Fruit fly (Drosophila melanogaster): Measurements from ENCODE around the gene loaf.

The loaf gene

DNA sequence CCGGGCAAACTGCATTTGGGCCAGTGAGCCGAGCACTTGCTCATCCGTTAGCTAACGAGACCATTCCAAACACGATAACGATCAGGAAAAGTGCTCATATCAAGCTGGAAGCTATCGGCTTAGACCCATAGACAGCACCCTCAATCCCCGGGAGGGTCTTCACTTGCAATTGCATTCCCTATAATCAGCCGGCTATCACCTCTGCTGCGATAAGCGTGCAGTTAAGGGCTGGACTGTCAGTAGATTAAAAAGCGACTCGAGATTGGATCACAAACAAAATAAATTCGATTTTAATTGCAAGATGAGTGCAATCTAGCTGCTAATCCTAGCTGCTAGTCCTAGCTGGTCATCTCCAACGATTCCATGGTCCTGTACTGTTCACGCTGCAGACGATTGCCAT, 7.8 kb upstream of the loaf start:
- TF ChIP-seq Hr39 (GFP tag; optimal IDR thresholded peaks at IDR 0.05) = no peak
- TF ChIP-seq svp (GFP tag) = peak; percentile 77

DNA sequence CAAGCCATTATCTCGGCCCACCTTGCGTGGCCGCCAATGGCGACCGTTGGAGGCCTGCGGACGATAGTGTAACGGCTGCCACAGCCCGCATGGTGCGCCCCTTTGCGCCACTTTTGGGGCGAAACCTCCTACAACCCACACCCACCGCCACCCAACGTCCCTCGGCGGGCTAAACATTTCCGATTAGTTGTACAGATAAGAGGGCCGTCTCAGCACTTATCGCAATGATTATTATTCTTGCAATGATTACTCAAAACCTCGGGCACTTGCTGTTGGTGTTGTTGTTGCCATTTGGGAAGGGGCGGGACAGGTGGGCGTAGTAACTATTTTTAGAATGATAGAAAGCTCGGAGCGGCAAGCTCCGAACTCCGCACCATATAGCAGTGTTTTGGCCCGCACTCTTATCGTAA, 6.6 kb upstream of the loaf start:
- TF ChIP-seq Smox (GFP tag; optimal IDR thresholded peaks at IDR 0.05) (no peak), vri (GFP tag; optimal IDR thresholded peaks at IDR 0.05) (peak; percentile 77)

DNA sequence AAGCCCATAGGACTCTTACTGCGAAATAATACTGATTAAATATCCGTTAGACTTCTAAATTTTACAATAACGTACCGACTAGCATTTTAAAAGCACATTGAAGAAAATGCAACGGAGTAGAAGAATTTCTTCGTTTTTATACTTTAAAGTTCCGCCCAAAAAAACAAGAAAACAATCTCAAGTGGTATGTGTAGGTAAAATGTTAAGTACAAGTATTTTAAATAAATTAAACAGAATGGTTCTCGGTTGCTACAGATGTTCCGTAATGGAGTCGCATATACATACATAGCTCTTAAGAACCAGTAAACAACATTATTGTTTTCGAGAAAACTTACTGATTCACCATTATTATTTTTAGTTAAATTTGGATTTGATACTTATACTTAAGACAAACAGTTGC, 6.1 kb upstream of the loaf start, which contains the start of gene Muc68D:
Gene Muc68D (minus strand): TSS at position 101 of the 400 bp plus-strand sequence.
- TF ChIP-seq CG11762 (GFP tag; optimal IDR thresholded peaks at IDR 0.05; ENCODE audit: insufficient read depth) (no peak), Smox (GFP tag; optimal IDR thresholded peaks at IDR 0.05) (no peak), CG15336 (GFP tag; IDR thresholded peaks at IDR 0.05) (no peak)

DNA sequence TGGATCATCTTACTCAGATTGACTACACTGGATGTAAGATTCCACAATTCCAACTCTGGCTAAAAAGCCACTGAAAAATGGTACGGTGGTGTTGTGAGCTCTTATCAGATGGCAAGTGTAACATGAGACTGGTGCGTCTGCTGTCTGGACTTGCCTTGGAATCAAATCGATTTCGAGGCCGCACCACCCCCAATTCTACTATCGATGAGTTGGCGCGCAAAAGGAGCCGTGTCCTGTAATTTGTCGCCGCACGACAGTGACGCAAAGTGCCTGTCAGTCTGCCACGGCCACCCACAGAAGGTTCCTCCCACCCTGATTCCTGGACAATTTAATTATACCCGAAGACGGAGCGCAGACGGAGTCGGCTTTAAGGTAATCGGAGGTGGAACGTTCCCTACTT, 581 bp upstream of the loaf start:
- TF ChIP-seq Hr38 (GFP tag; optimal IDR thresholded peaks at IDR 0.05) (no peak), fd85E (GFP tag; optimal IDR thresholded peaks at IDR 0.05) (no peak), CG4318 (GFP tag; optimal IDR thresholded peaks at IDR 0.05) (no peak), CG11294 (GFP tag; IDR thresholded peaks at IDR 0.05) (no peak), CG6808 (GFP tag; optimal IDR thresholded peaks at IDR 0.05) (no peak), CG3032 (tag; optimal IDR thresholded peaks at IDR 0.05) (no peak), CG10669 (GFP tag; optimal IDR thresholded peaks at IDR 0.05) (no peak), Ets96B (tag; optimal IDR thresholded peaks at IDR 0.05) (no peak), acj6 (GFP tag; optimal IDR thresholded peaks at IDR 0.05) (no peak), CG6163 (GFP tag; IDR thresholded peaks at IDR 0.05) (no peak), CG6854 (GFP tag; optimal IDR thresholded peaks at IDR 0.05) (no peak), Hr39 (GFP tag; optimal IDR thresholded peaks at IDR 0.05) (no peak), CG34406 (GFP tag; optimal IDR thresholded peaks at IDR 0.05) (no peak), lz (GFP tag; optimal IDR thresholded peaks at IDR 0.05) (no peak), fd59A (GFP tag; optimal IDR thresholded peaks at IDR 0.05) (no peak), achi (GFP tag; optimal IDR thresholded peaks at IDR 0.05) (no peak), pdm3 (GFP tag; optimal IDR thresholded peaks at IDR 0.05) (no peak), Eip93F (GFP tag; optimal IDR thresholded peaks at IDR 0.05) (no peak), Gug (GFP tag; IDR thresholded peaks at IDR 0.05) (no peak)

DNA sequence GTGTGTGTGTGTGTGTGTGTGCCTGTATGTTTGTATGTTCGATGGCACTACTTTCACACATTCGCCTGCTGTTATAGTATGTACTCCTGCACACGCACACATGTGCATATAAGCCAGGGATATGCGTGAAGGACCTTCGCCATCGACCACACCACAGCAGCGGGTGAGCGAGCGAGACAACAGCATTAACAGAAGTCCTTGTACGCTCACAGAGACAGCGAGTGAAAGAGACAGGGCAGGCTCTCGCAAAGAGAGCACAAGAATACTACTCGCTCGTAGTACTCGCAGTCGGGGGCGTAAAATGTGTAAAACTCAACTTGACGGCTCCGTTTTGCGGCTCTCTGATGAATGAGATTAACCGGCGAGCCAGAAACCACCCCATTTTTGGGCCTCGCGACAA, 1.1 kb downstream of the loaf start:
- no peak for TF ChIP-seq CG10631 (GFP tag; optimal IDR thresholded peaks at IDR 0.05)
- no peak for TF ChIP-seq dsx (GFP tag; optimal IDR thresholded peaks at IDR 0.05; ENCODE audit: poor library complexity, severe bottlenecking)

DNA sequence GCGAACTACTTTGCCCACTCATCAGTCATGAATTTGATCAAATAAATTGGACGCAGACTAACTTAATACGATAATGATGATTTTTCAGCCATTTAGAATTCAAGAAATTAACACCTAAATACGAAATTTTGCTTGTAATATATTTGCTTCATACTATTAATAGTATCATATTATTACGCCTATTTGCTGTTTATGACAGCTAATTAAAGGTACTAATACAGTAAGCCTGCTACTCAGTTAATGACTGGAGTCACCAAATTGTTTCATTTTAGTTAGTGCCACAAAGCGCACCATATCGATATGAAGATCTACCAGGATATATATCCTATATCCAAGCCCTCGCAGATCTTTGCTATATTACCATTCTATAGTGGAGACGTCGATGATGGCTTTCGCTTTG, 15.0 kb downstream of the loaf start, which contains the start of gene Gr68a:
Gene Gr68a (plus strand): TSS at position 301 of the 400 bp plus-strand sequence.
- TF ChIP-seq Eip93F (GFP tag; optimal IDR thresholded peaks at IDR 0.05) (no peak), CG7368 (GFP tag; optimal IDR thresholded peaks at IDR 0.05) (no peak), acj6 (GFP tag; optimal IDR thresholded peaks at IDR 0.05) (no peak), CG8319 (GFP tag; optimal IDR thresholded peaks at IDR 0.05) (no peak), CG10631 (GFP tag; optimal IDR thresholded peaks at IDR 0.05) (no peak), salr (GFP tag; optimal IDR thresholded peaks at IDR 0.05) (no peak), CG32006 (GFP tag; optimal IDR thresholded peaks at IDR 0.05) (no peak), CG4318 (GFP tag; optimal IDR thresholded peaks at IDR 0.05) (no peak)

DNA sequence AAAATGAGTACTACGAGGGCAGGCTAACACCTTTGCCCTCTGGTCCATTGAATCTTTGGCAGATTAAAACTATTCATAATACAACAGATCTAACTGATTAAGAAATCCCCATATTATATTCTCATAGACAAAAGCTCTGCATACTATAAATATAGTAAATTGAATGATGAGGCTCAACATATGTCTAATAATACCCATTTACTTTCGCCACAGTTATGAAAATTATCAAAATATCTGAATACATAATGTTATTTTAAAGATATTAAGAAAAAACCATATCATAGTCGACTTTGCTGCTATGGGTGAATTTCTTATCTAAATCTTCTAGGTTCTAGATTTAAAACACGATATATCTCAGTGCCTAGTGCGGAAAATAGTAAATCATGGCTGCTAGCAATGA, 34.1 kb downstream of the loaf start, which contains the start of gene CG32087:
Gene CG32087 (plus strand): TSS at position 301 of the 400 bp plus-strand sequence.
- TF ChIP-seq esn (GFP tag; optimal IDR thresholded peaks at IDR 0.05) (no peak), pdm3 (GFP tag; optimal IDR thresholded peaks at IDR 0.05) (no peak), CG10669 (GFP tag; optimal IDR thresholded peaks at IDR 0.05) (no peak), topi (GFP tag; optimal IDR thresholded peaks at IDR 0.05) (no peak), CG6854 (GFP tag; optimal IDR thresholded peaks at IDR 0.05) (no peak), ss (GFP tag; optimal IDR thresholded peaks at IDR 0.05) (no peak)
